Fruit fly (Drosophila melanogaster) whole organism, embryonic: Measurements from ENCODE around the gene CG33298.

ENCODE experiments used
- ATbp ChIP-seq: fragments of 200-800 bp; sonication (Bioruptor generic); optimal IDR thresholded peaks from 2 replicates; lab custom pipeline; 2017; ENCODE audit warnings: missing biosample characterization, mild to moderate bottlenecking, missing genetic modification characterization, missing genetic modification reagents
- CG12942 ChIP-seq: fragments of 200-800 bp; sonication (Bioruptor generic); optimal IDR thresholded peaks from 3 replicates; lab custom pipeline; 2016; ENCODE audit warnings: missing biosample characterization, missing genetic modification characterization
- CG14710 ChIP-seq: fragments of 200-800 bp; sonication (Bioruptor generic); optimal IDR thresholded peaks from 3 replicates; lab custom pipeline; 2019; ENCODE audit warnings: missing biosample characterization, mild to moderate bottlenecking, missing genetic modification characterization, moderate library complexity
- CG1603 ChIP-seq: fragments of 200-800 bp; sonication (Bioruptor generic); optimal IDR thresholded peaks from 2 replicates; lab custom pipeline; 2019; ENCODE audit warnings: missing biosample characterization, mild to moderate bottlenecking, missing genetic modification characterization, moderate library complexity
- CG16863 ChIP-seq: fragments of 200-800 bp; sonication (Bioruptor generic); optimal IDR thresholded peaks from 3 replicates; lab custom pipeline; 2016; ENCODE audit warnings: missing biosample characterization, missing genetic modification characterization
- CG17385 ChIP-seq: fragments of 200-800 bp; sonication (Bioruptor generic); optimal IDR thresholded peaks from 3 replicates; lab custom pipeline; 2018; ENCODE audit warnings: missing biosample characterization, mild to moderate bottlenecking, missing genetic modification characterization
- CG17912 ChIP-seq: fragments of 200-800 bp; sonication (Bioruptor generic); optimal IDR thresholded peaks from 2 replicates; lab custom pipeline; 2018; ENCODE audit warnings: missing biosample characterization, mild to moderate bottlenecking, missing genetic modification characterization
- CG2199 ChIP-seq: fragments of 200-800 bp; sonication (Bioruptor generic); IDR thresholded peaks from 3 replicates; pipeline ENCODE4 v1.3.6; 2022; ENCODE audit warnings: missing biosample characterization, missing genetic modification characterization
- CG3281 ChIP-seq: fragments of 200-800 bp; sonication (Bioruptor generic); optimal IDR thresholded peaks from 3 replicates; lab custom pipeline; 2017; ENCODE audit warnings: missing biosample characterization, mild to moderate bottlenecking, missing genetic modification characterization
- CG33213 ChIP-seq: fragments of 200-800 bp; sonication (Bioruptor generic); optimal IDR thresholded peaks from 3 replicates; lab custom pipeline; 2016; ENCODE audit warnings: missing biosample characterization, missing genetic modification characterization
- CG42726 ChIP-seq: fragments of 200-800 bp; sonication (Bioruptor generic); IDR thresholded peaks from 2 replicates; pipeline ENCODE4 v1.3.6; 2022; ENCODE audit warnings: missing biosample characterization, missing genetic modification characterization; ENCODE audit not compliant: partially characterized antibody
- CG4328 ChIP-seq: fragments of 200-800 bp; sonication (Bioruptor generic); optimal IDR thresholded peaks from 3 replicates; lab custom pipeline; 2017; ENCODE audit warnings: missing biosample characterization, missing genetic modification reagents, missing genetic modification characterization
- CG6683 ChIP-seq: fragments of 200-800 bp; sonication (Bioruptor generic); optimal IDR thresholded peaks from 2 replicates; lab custom pipeline; 2017; ENCODE audit warnings: missing biosample characterization, mild to moderate bottlenecking, missing genetic modification characterization, missing genetic modification reagents
- CG8089 ChIP-seq: fragments of 200-800 bp; sonication (Bioruptor generic); optimal IDR thresholded peaks from 3 replicates; lab custom pipeline; 2016; ENCODE audit warnings: missing biosample characterization, missing genetic modification characterization
- CG8359 ChIP-seq: fragments of 200-800 bp; sonication (Bioruptor generic); optimal IDR thresholded peaks from 2 replicates; lab custom pipeline; 2017; ENCODE audit warnings: missing biosample characterization, mild to moderate bottlenecking, missing genetic modification characterization, borderline replicate concordance
- CG9609 ChIP-seq: fragments of 200-800 bp; sonication (Bioruptor generic); optimal IDR thresholded peaks from 3 replicates; lab custom pipeline; 2016; ENCODE audit warnings: missing biosample characterization, missing genetic modification characterization
- CrebB ChIP-seq: fragments of 200-800 bp; sonication (Bioruptor generic); optimal IDR thresholded peaks from 3 replicates; lab custom pipeline; 2018; ENCODE audit warnings: missing biosample characterization, mild to moderate bottlenecking, missing genetic modification characterization
- Dad ChIP-seq: fragments of 200-800 bp; sonication (Bioruptor generic); optimal IDR thresholded peaks from 3 replicates; lab custom pipeline; 2016; ENCODE audit warnings: missing biosample characterization, missing genetic modification characterization
- Dbx ChIP-seq: fragments of 200-800 bp; sonication (Bioruptor generic); IDR thresholded peaks from 3 replicates; pipeline ENCODE4 v1.3.6; 2022; ENCODE audit warnings: missing biosample characterization, missing genetic modification characterization
- ERR ChIP-seq: fragments of 200-800 bp; sonication (Bioruptor generic); optimal IDR thresholded peaks from 2 replicates; lab custom pipeline; 2016; ENCODE audit warnings: missing biosample characterization, missing genetic modification characterization
- Hmx ChIP-seq: fragments of 200-800 bp; sonication (Bioruptor generic); optimal IDR thresholded peaks from 2 replicates; lab custom pipeline; 2016; ENCODE audit warnings: missing biosample characterization, missing genetic modification characterization
- Lpt ChIP-seq: fragments of >200 bp; optimal IDR thresholded peaks from 2 replicates; lab custom pipeline; 2018; ENCODE audit warnings: missing biosample characterization, missing genetic modification characterization
- NFAT ChIP-seq: fragments of 200-800 bp; sonication (Bioruptor generic); IDR thresholded peaks from 2 replicates; pipeline ENCODE4 v1.3.6; 2022; ENCODE audit warnings: missing biosample characterization, missing genetic modification characterization
- NK7.1 ChIP-seq: fragments of 200-800 bp; sonication (Bioruptor generic); optimal IDR thresholded peaks from 3 replicates; lab custom pipeline; 2016; ENCODE audit warnings: missing biosample characterization, missing genetic modification characterization
- Oli ChIP-seq: fragments of 200-800 bp; sonication (Bioruptor generic); optimal IDR thresholded peaks from 2 replicates; lab custom pipeline; 2018; ENCODE audit warnings: missing biosample characterization, mild to moderate bottlenecking, missing genetic modification characterization, moderate library complexity
- Scr ChIP-seq: fragments of 200-800 bp; sonication (Bioruptor generic); IDR thresholded peaks from 2 replicates; pipeline ENCODE4 v1.3.6; 2022; ENCODE audit warnings: missing biosample characterization, missing genetic modification characterization; ENCODE audit not compliant: partially characterized antibody
- Taf1 ChIP-seq: fragments of 200-800 bp; sonication (Bioruptor generic); IDR thresholded peaks from 2 replicates; pipeline ENCODE4 v1.3.6; 2022; ENCODE audit warnings: missing biosample characterization, missing genetic modification characterization
- ash1 ChIP-seq: fragments of 200-800 bp; sonication (Bioruptor generic); optimal IDR thresholded peaks from 2 replicates; lab custom pipeline; 2018; ENCODE audit warnings: missing biosample characterization, mild to moderate bottlenecking, missing genetic modification characterization
- ato ChIP-seq: fragments of 200-800 bp; sonication (Bioruptor generic); IDR thresholded peaks from 2 replicates; pipeline ENCODE4 v1.3.6; 2022; ENCODE audit warnings: missing biosample characterization, missing genetic modification characterization; ENCODE audit not compliant: partially characterized antibody
- chinmo ChIP-seq: fragments of 200-800 bp; sonication (Bioruptor generic); IDR thresholded peaks from 4 replicates; pipeline ENCODE4 v1.3.6; 2022; ENCODE audit warnings: missing biosample characterization, missing genetic modification characterization; ENCODE audit not compliant: partially characterized antibody
- croc ChIP-seq: fragments of 200-800 bp; sonication (Bioruptor generic); conservative IDR thresholded peaks from 3 replicates; pipeline ENCODE4 v1.3.6; 2022; ENCODE audit warnings: missing biosample characterization, missing genetic modification characterization
- cwo ChIP-seq: fragments of 200-800 bp; sonication (Bioruptor generic); optimal IDR thresholded peaks from 3 replicates; lab custom pipeline; 2017; ENCODE audit warnings: missing biosample characterization, missing genetic modification characterization, mild to moderate bottlenecking, moderate library complexity, missing genetic modification reagents
- emc ChIP-seq: fragments of 200-800 bp; sonication (Bioruptor generic); optimal IDR thresholded peaks from 2 replicates; lab custom pipeline; 2016; ENCODE audit warnings: missing biosample characterization, missing genetic modification characterization
- ewg ChIP-seq: fragments of 200-800 bp; sonication (Bioruptor generic); optimal IDR thresholded peaks from 3 replicates; lab custom pipeline; 2017; ENCODE audit warnings: mild to moderate bottlenecking, missing biosample characterization, missing genetic modification reagents, missing genetic modification characterization
- gcm ChIP-seq: fragments of 200-800 bp; sonication (Bioruptor generic); optimal IDR thresholded peaks from 2 replicates; lab custom pipeline; 2019; ENCODE audit warnings: missing biosample characterization, mild to moderate bottlenecking, missing genetic modification characterization, moderate library complexity
- gfzf ChIP-seq: fragments of 200-800 bp; sonication (Bioruptor generic); optimal IDR thresholded peaks from 2 replicates; lab custom pipeline; 2016; ENCODE audit warnings: missing biosample characterization, mild to moderate bottlenecking, missing genetic modification characterization, moderate library complexity
- kay ChIP-seq: fragments of 200-800 bp; sonication (Bioruptor generic); optimal IDR thresholded peaks from 2 replicates; lab custom pipeline; 2016; ENCODE audit warnings: missing biosample characterization, missing genetic modification characterization
- lmd ChIP-seq: fragments of 200-800 bp; sonication (Bioruptor generic); IDR thresholded peaks from 2 replicates; pipeline ENCODE4 v1.3.6; 2022; ENCODE audit warnings: missing biosample characterization, missing genetic modification characterization
- lov ChIP-seq, 2 experiments: fragments of 200-800 bp in 1 of 2; fragments of >200 bp in 1 of 2; sonication (Bioruptor generic) in 1 of 2; IDR thresholded peaks in 1 of 2; optimal IDR thresholded peaks in 1 of 2; 2 replicates in 1 of 2; 3 replicates in 1 of 2; pipeline versions ENCODE4 v1.3.6 to Lab custom; 2017 to 2022; ENCODE audit warnings: missing biosample characterization in 1 of 2, missing genetic modification characterization in 1 of 2
- nerfin-2 ChIP-seq: fragments of 200-800 bp; sonication (Bioruptor generic); IDR thresholded peaks from 2 replicates; pipeline ENCODE4 v1.3.6; 2022; ENCODE audit warnings: missing biosample characterization, missing genetic modification characterization; ENCODE audit not compliant: partially characterized antibody
- oc ChIP-seq: fragments of 200-800 bp; sonication (Bioruptor generic); optimal IDR thresholded peaks from 2 replicates; lab custom pipeline; 2018; ENCODE audit warnings: missing biosample characterization, mild to moderate bottlenecking, missing genetic modification characterization, moderate library complexity
- pita ChIP-seq: fragments of 200-800 bp; sonication (Bioruptor generic); optimal IDR thresholded peaks from 2 replicates; lab custom pipeline; 2017; ENCODE audit warnings: missing biosample characterization, mild to moderate bottlenecking, missing genetic modification characterization
- salm ChIP-seq: fragments of 200-800 bp; sonication (Bioruptor generic); optimal IDR thresholded peaks from 2 replicates; lab custom pipeline; 2018; ENCODE audit warnings: missing biosample characterization, mild to moderate bottlenecking, missing genetic modification characterization
- slou ChIP-seq: fragments of 200-800 bp; sonication (Bioruptor generic); optimal IDR thresholded peaks from 3 replicates; lab custom pipeline; 2016; ENCODE audit warnings: missing biosample characterization, missing genetic modification characterization
- sqz ChIP-seq: fragments of 200-800 bp; sonication (Bioruptor generic); optimal IDR thresholded peaks from 3 replicates; lab custom pipeline; 2018; ENCODE audit warnings: missing biosample characterization, mild to moderate bottlenecking, missing genetic modification characterization
- tap ChIP-seq: fragments of 200-800 bp; optimal IDR thresholded peaks from 3 replicates; lab custom pipeline; 2019; ENCODE audit warnings: missing biosample characterization, mild to moderate bottlenecking, missing genetic modification characterization, moderate library complexity
- ttk ChIP-seq: fragments of 200-800 bp; sonication (Bioruptor generic); IDR thresholded peaks from 2 replicates; pipeline ENCODE4 v2.1.2; 2022; ENCODE audit warnings: missing biosample characterization, missing genetic modification characterization
- wor ChIP-seq: fragments of 200-800 bp; sonication (Bioruptor generic); IDR thresholded peaks from 2 replicates; pipeline ENCODE4 v1.3.6; 2022; ENCODE audit warnings: missing biosample characterization, missing genetic modification characterization

The CG33298 gene

DNA sequence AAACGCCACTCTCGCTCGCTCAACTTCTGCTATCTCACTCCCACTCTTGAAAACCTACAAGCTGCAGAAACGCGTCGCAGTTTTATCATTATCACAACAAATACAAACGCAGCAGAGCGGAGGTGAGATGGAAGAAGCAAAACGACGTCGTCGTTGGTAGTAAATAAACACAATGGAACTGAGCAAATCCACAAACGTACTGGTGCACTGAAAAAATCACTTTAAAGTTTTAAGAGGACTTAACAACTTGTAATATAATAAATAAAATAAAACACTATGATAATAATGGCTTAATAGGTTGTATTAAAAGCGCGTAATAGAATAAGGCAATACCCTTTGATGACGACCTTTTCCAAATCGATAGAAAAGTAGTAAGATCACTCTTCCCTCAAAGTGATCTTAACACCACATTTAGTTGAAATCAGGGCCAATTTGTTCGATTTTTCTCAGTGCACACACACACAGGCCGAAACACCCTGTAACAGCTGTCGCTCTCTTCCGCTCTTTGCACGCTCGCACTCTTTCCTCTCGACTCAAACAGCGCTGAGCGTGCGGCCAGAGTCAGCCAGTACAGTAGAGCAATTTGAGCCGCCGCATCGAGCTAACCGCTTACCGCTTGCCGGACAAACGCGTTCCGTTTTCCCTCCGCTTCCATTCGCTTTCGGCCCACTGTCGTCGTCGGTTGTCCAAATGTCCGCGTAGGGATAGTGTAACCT is 45.9 kb upstream of the CG33298 start (continued):
- TF ChIP-seq sqz (GFP tag; lab: Kevin White, UChicago) (peak; percentile 87), CG4328 (peak; percentile 93), CG9609 (peak; percentile 70), Oli (tag; lab: Kevin White, UChicago) (peak; percentile 96), kay (GFP tag; lab: Kevin White, UChicago) (peak; percentile 95), ewg (GFP tag; lab: Kevin White, UChicago) (peak; percentile 93), Scr (GFP tag; lab: Robert Waterston, UW) (peak; percentile 32; the same call in 1 of the 2 replicates), ERR (peak; percentile 45), nerfin-2 (GFP tag; lab: Robert Waterston, UW) (no peak), Dad (peak; percentile 60), pita (GFP tag; lab: Kevin White, UChicago) (no peak), slou (peak; percentile 95), CG42726 (peak; percentile 64; the same call in 1 of the 2 replicates), Dbx (GFP tag; lab: Robert Waterston, UW) (peak; percentile 92), ATbp (GFP tag; lab: Kevin White, UChicago) (peak; percentile 93), tap (tag; lab: Kevin White, UChicago) (peak; percentile 90), CG17912 (GFP tag; lab: Kevin White, UChicago) (peak; percentile 78), lov (optimal IDR thresholded peaks at IDR 0.05; lab: Kevin White, UChicago) (no peak), lov (GFP tag; IDR thresholded peaks at IDR 0.05; lab: Robert Waterston, UW) (peak; percentile 88), CG8359 (GFP tag; lab: Kevin White, UChicago) (peak; percentile 79), CG8089 (GFP tag; lab: Kevin White, UChicago) (peak; percentile 65), salm (tag; lab: Kevin White, UChicago) (peak; percentile 84), CG17385 (GFP tag; lab: Kevin White, UChicago) (peak; percentile 90), CG2199 (peak; percentile 82; the same call in 2 of the 3 replicates), ttk (GFP tag; lab: Robert Waterston, UW) (peak; percentile 93), NFAT (GFP tag; lab: Robert Waterston, UW) (peak; percentile 89), ash1 (GFP tag; lab: Kevin White, UChicago) (no peak), CG12942 (peak; percentile 93), Lpt (GFP tag; lab: Kevin White, UChicago) (no peak), wor (GFP tag; lab: Robert Waterston, UW) (peak; percentile 90), lmd (GFP tag; lab: Robert Waterston, UW) (peak; percentile 97), gfzf (GFP tag; lab: Kevin White, UChicago) (no peak), CrebB (tag; lab: Kevin White, UChicago) (peak; percentile 75), CG1603 (tag; lab: Kevin White, UChicago) (peak; percentile 81), cwo (GFP tag; lab: Kevin White, UChicago) (peak; percentile 91), Taf1 (GFP tag; lab: Robert Waterston, UW) (peak; percentile 92), emc (GFP tag; lab: Kevin White, UChicago) (peak; percentile 38), CG16863 (GFP tag; lab: Kevin White, UChicago) (peak; percentile 51), CG3281 (GFP tag; lab: Kevin White, UChicago) (peak; percentile 93), chinmo (GFP tag; lab: Robert Waterston, UW) (peak; percentile 96), NK7.1 (GFP tag; lab: Kevin White, UChicago) (peak; percentile 38), ato (GFP tag; lab: Robert Waterston, UW) (peak; percentile 72), gcm (GFP tag; lab: Kevin White, UChicago) (peak; percentile 95), CG6683 (GFP tag; lab: Kevin White, UChicago) (peak; percentile 89), oc (tag; lab: Kevin White, UChicago) (peak; percentile 87), CG33213 (GFP tag; lab: Kevin White, UChicago) (peak; percentile 24), croc (GFP tag; lab: Robert Waterston, UW) (peak; percentile 98), Hmx (GFP tag; lab: Kevin White, UChicago) (peak; percentile 82), CG14710 (peak; percentile 95)
